Worm (Caenorhabditis elegans): Measurements from ENCODE around the gene B0554.2.

- no peak for TF ChIP-seq ces-1 (GFP tag; optimal IDR thresholded peaks at IDR 0.05)
- TF ChIP-seq nhr-237 (tag; optimal IDR thresholded peaks at IDR 0.05) = no peak
- no peak for TF ChIP-seq aha-1 (tag; optimal IDR thresholded peaks at IDR 0.05)
- no peak for TF ChIP-seq blmp-1 (tag; optimal IDR thresholded peaks at IDR 0.05)
- no peak for TF ChIP-seq skn-1 (tag; optimal IDR thresholded peaks at IDR 0.05)
Measured at ce11 chrV:385488-385887, 48.5 kb upstream of the B0554.2 start, which contains the start of gene lipl-5.
